Fruit fly (Drosophila melanogaster) whole organism, pupa: ENCODE results near the gene CG4829.

Experiments
- CG10348 ChIP-seq: fragments of 200-800 bp; sonication (Bioruptor generic); IDR thresholded peaks from 2 replicates; pipeline ENCODE4 v1.3.6; 2022; ENCODE audit warnings: missing biosample characterization, missing genetic modification characterization
- CG12605 ChIP-seq: fragments of 200-800 bp; sonication (Bioruptor generic); IDR thresholded peaks from 2 replicates; pipeline ENCODE4 v1.3.6; 2022; ENCODE audit warnings: missing biosample characterization, missing genetic modification characterization
- CG13204 ChIP-seq: fragments of 200-800 bp; sonication (Bioruptor generic); optimal IDR thresholded peaks from 2 replicates; lab custom pipeline; 2018; ENCODE audit warnings: missing biosample characterization, mild to moderate bottlenecking, missing genetic modification characterization, moderate library complexity
- CG14655 ChIP-seq: fragments of 200-800 bp; sonication (Bioruptor generic); optimal IDR thresholded peaks from 3 replicates; lab custom pipeline; 2017; ENCODE audit warnings: mild to moderate bottlenecking, missing biosample characterization, missing genetic modification reagents, missing genetic modification characterization
- CG15710 ChIP-seq: fragments of 200-800 bp; sonication (Bioruptor generic); optimal IDR thresholded peaks from 2 replicates; lab custom pipeline; 2018; ENCODE audit warnings: missing biosample characterization, mild to moderate bottlenecking, missing genetic modification characterization, moderate library complexity
- CG17806 ChIP-seq: fragments of 200-800 bp; sonication (Bioruptor generic); optimal IDR thresholded peaks from 2 replicates; lab custom pipeline; 2018; ENCODE audit warnings: missing biosample characterization, mild to moderate bottlenecking, missing genetic modification characterization, moderate library complexity
- CG32121 ChIP-seq: fragments of 200-800 bp; sonication (Bioruptor generic); IDR thresholded peaks from 2 replicates; pipeline ENCODE4 v1.3.6; 2022; ENCODE audit warnings: missing biosample characterization, missing genetic modification characterization
- CG34367 ChIP-seq: fragments of 200-800 bp; sonication (Bioruptor generic); optimal IDR thresholded peaks from 2 replicates; lab custom pipeline; 2018; ENCODE audit warnings: missing biosample characterization, mild to moderate bottlenecking, missing genetic modification characterization
- CG4496 ChIP-seq: fragments of 200-800 bp; sonication (Bioruptor generic); IDR thresholded peaks from 3 replicates; pipeline ENCODE4 v1.3.6; 2022; ENCODE audit warnings: missing biosample characterization, missing genetic modification characterization
- CG8159 ChIP-seq: fragments of 200-800 bp; sonication (Bioruptor generic); optimal IDR thresholded peaks from 3 replicates; lab custom pipeline; 2018; ENCODE audit warnings: missing biosample characterization, mild to moderate bottlenecking, missing genetic modification characterization, moderate library complexity
- CG8301 ChIP-seq: fragments of 200-800 bp; sonication (Bioruptor generic); optimal IDR thresholded peaks from 2 replicates; lab custom pipeline; 2018; ENCODE audit warnings: missing biosample characterization, mild to moderate bottlenecking, missing genetic modification characterization
- CG9948 ChIP-seq: fragments of 200-800 bp; sonication (Bioruptor generic); optimal IDR thresholded peaks from 2 replicates; lab custom pipeline; 2018; ENCODE audit warnings: missing biosample characterization, mild to moderate bottlenecking, missing genetic modification characterization, moderate library complexity
- D1 ChIP-seq: fragments of 200-800 bp; sonication (Bioruptor generic); optimal IDR thresholded peaks from 2 replicates; lab custom pipeline; 2018; ENCODE audit warnings: missing biosample characterization, mild to moderate bottlenecking, missing genetic modification characterization, moderate library complexity
- EcR ChIP-seq: fragments of 200-800 bp; sonication (Bioruptor generic); optimal IDR thresholded peaks from 3 replicates; lab custom pipeline; 2019; ENCODE audit warnings: missing biosample characterization, missing genetic modification characterization, mild to moderate bottlenecking, moderate library complexity, missing genetic modification reagents
- Ets98B ChIP-seq: fragments of 200-800 bp; sonication (Bioruptor generic); IDR thresholded peaks from 2 replicates; pipeline ENCODE4 v1.3.6; 2022; ENCODE audit warnings: missing biosample characterization, missing genetic modification characterization
- Pif1A ChIP-seq: fragments of 200-800 bp; sonication (Bioruptor generic); optimal IDR thresholded peaks from 3 replicates; lab custom pipeline; 2016; ENCODE audit warnings: missing biosample characterization, missing genetic modification characterization
- Pif1B ChIP-seq: fragments of 200-800 bp; sonication (Bioruptor generic); optimal IDR thresholded peaks from 3 replicates; lab custom pipeline; 2016; ENCODE audit warnings: missing biosample characterization, missing genetic modification characterization
- Snoo ChIP-seq: fragments of 200-800 bp; sonication (Bioruptor generic); optimal IDR thresholded peaks from 3 replicates; lab custom pipeline; 2017; ENCODE audit warnings: missing biosample characterization, mild to moderate bottlenecking, missing genetic modification characterization, inconsistent platforms
- fd96Ca ChIP-seq: fragments of 200-800 bp; sonication (Bioruptor generic); IDR thresholded peaks from 3 replicates; pipeline ENCODE4 v1.3.6; 2022; ENCODE audit warnings: missing biosample characterization, missing genetic modification characterization
- gl ChIP-seq: fragments of 200-800 bp; sonication (Bioruptor generic); optimal IDR thresholded peaks from 2 replicates; lab custom pipeline; 2018; ENCODE audit warnings: missing biosample characterization, mild to moderate bottlenecking, missing genetic modification characterization
- rn ChIP-seq: fragments of 200-800 bp; sonication (Bioruptor generic); IDR thresholded peaks from 2 replicates; pipeline ENCODE4 v1.3.6; 2022; ENCODE audit warnings: missing biosample characterization, missing genetic modification characterization

CG4829 gene

dm6 chrX:16837588-16838178, 26.2 kb downstream of the CG4829 start:
- no peak for TF ChIP-seq CG14655 (GFP tag; lab: Kevin White, UChicago)
- 0 out of 3 replicates have a peak, but pooled peaks have one; percentile 24 for TF ChIP-seq fd96Ca (GFP tag; lab: Robert Waterston, UW)

DNA sequence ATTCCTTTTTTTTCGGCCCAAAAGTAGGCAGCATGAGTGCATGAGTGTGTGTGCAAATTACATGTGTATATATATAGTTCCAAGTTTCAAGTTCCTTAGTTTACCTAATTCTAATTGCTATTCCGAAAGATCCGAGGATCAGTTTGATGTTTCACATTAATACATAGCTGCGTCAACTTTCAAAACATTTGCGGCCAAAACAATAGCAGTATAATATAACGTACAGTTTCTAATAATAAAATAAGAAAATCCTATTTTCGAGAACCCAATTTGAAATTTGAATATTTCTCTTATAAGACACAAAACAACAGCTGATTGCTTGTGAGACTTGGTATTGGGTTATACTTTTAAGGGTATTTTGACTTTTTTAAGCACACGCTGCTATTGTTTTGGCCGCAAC, 27.5 kb downstream of the CG4829 start:
- peak; percentile 3 for TF ChIP-seq CG14655 (GFP tag; lab: Kevin White, UChicago)
- no peak for TF ChIP-seq CG34367 (tag; lab: Kevin White, UChicago)
- TF ChIP-seq CG8301 (tag; lab: Kevin White, UChicago): peak; percentile 4
- TF ChIP-seq CG12605 (GFP tag; lab: Robert Waterston, UW): no peak
- no peak for TF ChIP-seq CG10348 (GFP tag; lab: Robert Waterston, UW)

- TF ChIP-seq D1 (tag; lab: Kevin White, UChicago) (peak; percentile 39), EcR (GFP tag; lab: Kevin White, UChicago) (no peak)
Measured at dm6 chrX:16839905-16840304, 28.4 kb downstream of the CG4829 start.

- TF ChIP-seq rn (GFP tag; lab: Robert Waterston, UW): no peak
- TF ChIP-seq CG34367 (tag; lab: Kevin White, UChicago): no peak
- TF ChIP-seq CG10348 (GFP tag; lab: Robert Waterston, UW): no peak
- no peak for TF ChIP-seq gl (tag; lab: Kevin White, UChicago)
- TF ChIP-seq CG4496: no peak
- no peak for TF ChIP-seq Pif1A (GFP tag; lab: Kevin White, UChicago)
- no peak for TF ChIP-seq Ets98B (GFP tag; lab: Robert Waterston, UW)
- TF ChIP-seq CG15710 (tag; lab: Kevin White, UChicago): no peak
- no peak for TF ChIP-seq CG9948 (tag; lab: Kevin White, UChicago)
Measured at dm6 chrX:16844295-16844694, 32.8 kb downstream of the CG4829 start, which contains the start of gene RSG7. RSG7 (minus strand) TSS chrX:16844433.

dm6 chrX:16846575-16846974, 35.1 kb downstream of the CG4829 start:
- TF ChIP-seq Snoo (tag; lab: Kevin White, UChicago) (no peak), CG17806 (tag; lab: Kevin White, UChicago) (no peak), CG34367 (tag; lab: Kevin White, UChicago) (no peak)
- TF ChIP-seq, all 21 proteins: peak for 0

DNA sequence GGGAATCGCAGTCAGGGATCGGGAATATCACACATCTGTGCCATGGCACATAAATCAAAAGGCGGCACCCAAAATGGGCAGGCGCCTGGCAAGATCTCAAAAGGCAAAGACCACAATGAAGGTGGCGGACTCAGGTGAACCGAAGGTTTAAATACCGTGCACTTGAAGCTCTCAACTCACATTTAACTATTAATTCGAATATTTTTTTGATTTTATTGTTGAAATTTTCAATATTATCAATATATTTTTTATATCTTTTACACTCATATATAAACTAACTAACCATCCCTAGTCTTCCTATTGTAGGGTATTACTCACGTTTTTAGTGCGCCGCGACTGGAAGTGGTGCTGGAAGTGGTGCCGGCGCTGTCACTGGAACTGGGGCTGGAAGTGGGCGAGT, 37.5 kb downstream of the CG4829 start:
- TF ChIP-seq rn (GFP tag; lab: Robert Waterston, UW) (no peak), CG10348 (GFP tag; lab: Robert Waterston, UW) (no peak), Ets98B (GFP tag; lab: Robert Waterston, UW) (peak; percentile 19; the same call in 1 of the 2 replicates), EcR (GFP tag; lab: Kevin White, UChicago) (no peak), CG4496 (peak; percentile 43; the same call in 2 of the 3 replicates), CG17806 (tag; lab: Kevin White, UChicago) (peak; percentile 4), CG8159 (tag; lab: Kevin White, UChicago) (peak; percentile 9), CG8301 (tag; lab: Kevin White, UChicago) (no peak), CG14655 (GFP tag; lab: Kevin White, UChicago) (no peak)

dm6 chrX:16849517-16849916, 38.0 kb downstream of the CG4829 start:
- TF ChIP-seq Pif1A (GFP tag; lab: Kevin White, UChicago) (no peak), D1 (tag; lab: Kevin White, UChicago) (no peak), CG9948 (tag; lab: Kevin White, UChicago) (no peak), CG4496 (no peak), CG8301 (tag; lab: Kevin White, UChicago) (no peak), CG12605 (GFP tag; lab: Robert Waterston, UW) (no peak), CG17806 (tag; lab: Kevin White, UChicago) (no peak), CG14655 (GFP tag; lab: Kevin White, UChicago) (no peak), fd96Ca (GFP tag; lab: Robert Waterston, UW) (no peak), CG10348 (GFP tag; lab: Robert Waterston, UW) (no peak), EcR (GFP tag; lab: Kevin White, UChicago) (no peak)
- TF ChIP-seq, all 21 proteins: peak for 0

DNA sequence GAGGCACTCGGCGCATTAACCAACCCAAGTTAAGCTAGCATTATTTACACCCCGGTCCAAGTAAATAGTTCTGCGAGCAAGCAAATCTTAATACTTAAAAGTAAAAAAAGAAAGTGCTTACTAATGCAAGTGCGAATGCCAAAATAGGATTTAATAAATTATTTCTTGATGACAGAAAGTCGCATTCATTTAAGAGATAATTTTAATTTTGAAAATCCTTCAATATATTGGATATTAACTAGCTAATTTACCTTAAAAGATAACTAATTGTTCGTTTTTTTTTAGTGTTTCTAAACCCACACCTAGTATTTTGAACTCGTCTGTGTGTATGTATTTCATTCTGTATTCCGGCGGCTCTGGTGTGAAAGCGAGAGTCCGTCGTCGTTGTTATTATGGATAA, 43.2 kb downstream of the CG4829 start:
- TF ChIP-seq Ets98B (GFP tag; lab: Robert Waterston, UW) (no peak), CG4496 (no peak), rn (GFP tag; lab: Robert Waterston, UW) (no peak), EcR (GFP tag; lab: Kevin White, UChicago) (no peak), CG8159 (tag; lab: Kevin White, UChicago) (no peak), CG32121 (GFP tag; lab: Robert Waterston, UW) (peak; percentile 69), Snoo (tag; lab: Kevin White, UChicago) (no peak), CG9948 (tag; lab: Kevin White, UChicago) (no peak), CG8301 (tag; lab: Kevin White, UChicago) (peak; percentile 26), CG12605 (GFP tag; lab: Robert Waterston, UW) (peak; percentile 14; the same call in 1 of the 2 replicates), CG10348 (GFP tag; lab: Robert Waterston, UW) (no peak), Pif1A (GFP tag; lab: Kevin White, UChicago) (peak; percentile 15), gl (tag; lab: Kevin White, UChicago) (no peak), CG15710 (tag; lab: Kevin White, UChicago) (no peak), Pif1B (GFP tag; lab: Kevin White, UChicago) (no peak), CG13204 (no peak), CG34367 (tag; lab: Kevin White, UChicago) (no peak), CG14655 (GFP tag; lab: Kevin White, UChicago) (peak; percentile 23), D1 (tag; lab: Kevin White, UChicago) (no peak), fd96Ca (GFP tag; lab: Robert Waterston, UW) (no peak), CG17806 (tag; lab: Kevin White, UChicago) (no peak)
